Fruit fly (Drosophila melanogaster): Measurements from ENCODE around the gene kek5.

kek5 gene

dm6 chrX:19495611-19496583 is 142.9 kb downstream of the kek5 start (continued):
- TF ChIP-seq Eip74EF (GFP tag; optimal IDR thresholded peaks at IDR 0.05) (peak in 1 of 2 experiments; percentile 59), gsb (GFP tag; IDR thresholded peaks at IDR 0.05) (peak; percentile 53; the same call in 1 of the 2 replicates), CG30020 (tag; optimal IDR thresholded peaks at IDR 0.05) (no peak), CG1647 (GFP tag; optimal IDR thresholded peaks at IDR 0.05) (no peak), CG1792 (GFP tag; optimal IDR thresholded peaks at IDR 0.05) (peak; percentile 19), dysf (GFP tag; IDR thresholded peaks at IDR 0.05) (peak; percentile 75), Jarid2 (GFP tag; optimal IDR thresholded peaks at IDR 0.05) (no peak), sens-2 (GFP tag; IDR thresholded peaks at IDR 0.05) (no peak), CG12155 (GFP tag; optimal IDR thresholded peaks at IDR 0.05) (peak; percentile 28), NC2α (GFP tag; optimal IDR thresholded peaks at IDR 0.05) (no peak), Hand (GFP tag; optimal IDR thresholded peaks at IDR 0.05) (peak; percentile 43), gsb-n (tag; optimal IDR thresholded peaks at IDR 0.05) (no peak), tup (GFP tag; optimal IDR thresholded peaks at IDR 0.05) (no peak), Ptx1 (GFP tag; IDR thresholded peaks at IDR 0.05) (peak; percentile 66), slp2 (GFP tag; optimal IDR thresholded peaks at IDR 0.05) (peak; percentile 35), Awh (GFP tag; IDR thresholded peaks at IDR 0.05) (no peak), yki (optimal IDR thresholded peaks at IDR 0.05) (no peak), ab (GFP tag; optimal IDR thresholded peaks at IDR 0.05) (no peak), CG17385 (GFP tag; optimal IDR thresholded peaks at IDR 0.05) (peak; percentile 34), Meics (GFP tag; optimal IDR thresholded peaks at IDR 0.05) (peak; percentile 80), CG15269 (tag; optimal IDR thresholded peaks at IDR 0.05) (peak; percentile 74), Stat92E (GFP tag; optimal IDR thresholded peaks at IDR 0.05) (no peak), CG15601 (tag; optimal IDR thresholded peaks at IDR 0.05) (no peak), unpg (GFP tag; optimal IDR thresholded peaks at IDR 0.05) (peak; percentile 66), CG2199 (GFP tag; IDR thresholded peaks at IDR 0.05) (no peak), CG17361 (GFP tag; IDR thresholded peaks at IDR 0.05) (peak; percentile 43; the same call in 1 of the 3 replicates), nerfin-2 (GFP tag; IDR thresholded peaks at IDR 0.05; ENCODE audit: partially characterized antibody) (no peak), CG13624 (GFP tag; optimal IDR thresholded peaks at IDR 0.05) (peak; percentile 15), Aef1 (GFP tag; IDR thresholded peaks at IDR 0.05) (peak; percentile 22; the same call in 1 of the 3 replicates), HHEX (GFP tag; optimal IDR thresholded peaks at IDR 0.05) (peak; percentile 58), trh (GFP tag; optimal IDR thresholded peaks at IDR 0.05) (no peak), CG30403 (GFP tag; optimal IDR thresholded peaks at IDR 0.05) (peak; percentile 58), CG12769 (tag; optimal IDR thresholded peaks at IDR 0.05) (peak; percentile 71), abd-A (tag; optimal IDR thresholded peaks at IDR 0.05) (no peak), Myb (GFP tag; optimal IDR thresholded peaks at IDR 0.05) (peak; percentile 44), CG2712 (tag; optimal IDR thresholded peaks at IDR 0.05) (peak; percentile 44), CG6175 (GFP tag; IDR thresholded peaks at IDR 0.05) (no peak), CG6765 (GFP tag; optimal IDR thresholded peaks at IDR 0.05) (no peak), ara (GFP tag; IDR thresholded peaks at IDR 0.05) (no peak), CG16813 (GFP tag; IDR thresholded peaks at IDR 0.05; ENCODE audit: partially characterized antibody) (no peak), CG13424 (tag; optimal IDR thresholded peaks at IDR 0.05) (peak; percentile 71), ewg (GFP tag; optimal IDR thresholded peaks at IDR 0.05) (peak; percentile 64), CG3995 (GFP tag; optimal IDR thresholded peaks at IDR 0.05) (no peak), crol (GFP tag; IDR thresholded peaks at IDR 0.05) (peak; percentile 77), Pdp1 (GFP tag; optimal IDR thresholded peaks at IDR 0.05) (peak; percentile 56 to 71), bcd (GFP tag; optimal IDR thresholded peaks at IDR 0.05) (peak; percentile 62), CG16815 (GFP tag; optimal IDR thresholded peaks at IDR 0.05) (peak; percentile 22), otp (GFP tag; IDR thresholded peaks at IDR 0.05) (no peak)

Measured in whole organism, embryonic.